Worm (Caenorhabditis elegans): Measurements from ENCODE around the gene Y44A6D.3.

Gene Y44A6D.3

ce11 chrV:20776761-20777160 lies 15.5 kb downstream of the Y44A6D.3 start (continued):
- TF ChIP-seq dmd-6 (GFP tag; IDR thresholded peaks at IDR 0.05): peak; percentile 83
- TF ChIP-seq T26A8.4 (GFP tag; IDR thresholded peaks at IDR 0.05): peak; percentile 14; the same call in 1 of the 2 replicates
- no peak for TF ChIP-seq vab-7 (GFP tag; IDR thresholded peaks at IDR 0.05)
- no peak for TF ChIP-seq ceh-82 (tag; optimal IDR thresholded peaks at IDR 0.05)
- TF ChIP-seq lin-1 (GFP tag; IDR thresholded peaks at IDR 0.05): peak; percentile 36; the same call in 1 of the 2 replicates
- TF ChIP-seq nhr-28 (tag; optimal IDR thresholded peaks at IDR 0.05): peak; percentile 81
- peak; percentile 84 for TF ChIP-seq aha-1 (tag)
- peak; percentile 84 for TF ChIP-seq hlh-30 (tag; optimal IDR thresholded peaks at IDR 0.05; ENCODE audit: insufficient read depth)
- TF ChIP-seq hmg-1.1 (GFP tag; IDR thresholded peaks at IDR 0.05): peak; percentile 70
- peak; percentile 48 to 64 for TF ChIP-seq lsy-2 (tag; optimal IDR thresholded peaks at IDR 0.05)
- TF ChIP-seq egl-43 (GFP tag; IDR thresholded peaks at IDR 0.05): 0 out of 2 replicates have a peak, but pooled peaks have one; percentile 44
- TF ChIP-seq hif-1 (tag; optimal IDR thresholded peaks at IDR 0.05): peak in 1 of 2 experiments; percentile 84
- TF ChIP-seq mdl-1 (tag; optimal IDR thresholded peaks at IDR 0.05): peak in 1 of 2 experiments; percentile 77
- TF ChIP-seq tra-1 (GFP tag; IDR thresholded peaks at IDR 0.05): peak; percentile 29; the same call in 1 of the 2 replicates
- TF ChIP-seq madf-9 (GFP tag; conservative IDR thresholded peaks at IDR 0.05): peak; percentile 62; the same call in 1 of the 2 replicates

ce11 chrV:20775269-20775668 lies 17.0 kb downstream of the Y44A6D.3 start, which contains the start of gene F38A6.4:
F38A6.4 (minus strand) TSS chrV:20775369.
- TF ChIP-seq egl-27 (tag; optimal IDR thresholded peaks at IDR 0.05): no peak
- TF ChIP-seq F49E8.2 (tag; optimal IDR thresholded peaks at IDR 0.05; ENCODE audit: borderline replicate concordance): no peak
- no peak for TF ChIP-seq lir-3 (tag; optimal IDR thresholded peaks at IDR 0.05)
- no peak for TF ChIP-seq tra-1 (GFP tag; IDR thresholded peaks at IDR 0.05)
- peak; percentile 25 for TF ChIP-seq nhr-28 (tag; optimal IDR thresholded peaks at IDR 0.05)
- no peak for TF ChIP-seq F44E2.7 (GFP tag; IDR thresholded peaks at IDR 0.05)
- TF ChIP-seq daf-16 (GFP tag; optimal IDR thresholded peaks at IDR 0.05): no peak
- TF ChIP-seq daf-16 (tag; optimal IDR thresholded peaks at IDR 0.05): peak; percentile 11
- peak; percentile 11 for TF ChIP-seq dve-1 (tag; optimal IDR thresholded peaks at IDR 0.05; ENCODE audit: insufficient read depth)
- TF ChIP-seq unc-62 (GFP tag; optimal IDR thresholded peaks at IDR 0.05 in 1 of 2): peak in 1 of 2 experiments; percentile 84
- no peak for TF ChIP-seq unc-62 (tag; optimal IDR thresholded peaks at IDR 0.05)
- peak; percentile 29 for TF ChIP-seq hlh-30 (tag; optimal IDR thresholded peaks at IDR 0.05; ENCODE audit: insufficient read depth)

ce11 chrV:20773647-20774046 lies 18.6 kb downstream of the Y44A6D.3 start, which contains the start of gene F38A6.5:
F38A6.5 (minus strand) TSS chrV:20773747.
- no peak for TF ChIP-seq spr-1 (tag; optimal IDR thresholded peaks at IDR 0.05)
- no peak for TF ChIP-seq Y75B8A.6 (GFP tag; IDR thresholded peaks at IDR 0.05)
- TF ChIP-seq duxl-1 (tag; optimal IDR thresholded peaks at IDR 0.05; ENCODE audit: poor library complexity): no peak
- no peak for TF ChIP-seq daf-12 (tag; optimal IDR thresholded peaks at IDR 0.05)
- TF ChIP-seq lin-38 (GFP tag; IDR thresholded peaks at IDR 0.05): no peak
- no peak for TF ChIP-seq nhr-11 (tag; optimal IDR thresholded peaks at IDR 0.05)
- TF ChIP-seq madf-9 (GFP tag; conservative IDR thresholded peaks at IDR 0.05): no peak
- TF ChIP-seq daf-19 (GFP tag; conservative IDR thresholded peaks at IDR 0.05): no peak
- no peak for TF ChIP-seq mes-2 (tag; optimal IDR thresholded peaks at IDR 0.05; ENCODE audit: poor library complexity, severe bottlenecking)
- no peak for TF ChIP-seq zip-2 (tag; optimal IDR thresholded peaks at IDR 0.05)
- no peak for TF ChIP-seq F44E2.7 (GFP tag; IDR thresholded peaks at IDR 0.05)
- TF ChIP-seq unc-130 (GFP tag; optimal IDR thresholded peaks at IDR 0.05): no peak
- TF ChIP-seq Y105C5A.15 (GFP tag; IDR thresholded peaks at IDR 0.05): no peak
- no peak for TF ChIP-seq ces-1 (GFP tag; optimal IDR thresholded peaks at IDR 0.05)
- no peak for TF ChIP-seq ztf-7 (tag; optimal IDR thresholded peaks at IDR 0.05)
- no peak for TF ChIP-seq nhr-25 (tag; optimal IDR thresholded peaks at IDR 0.05; ENCODE audit: borderline replicate concordance, insufficient read depth)
- no peak for TF ChIP-seq dmd-8 (GFP tag; IDR thresholded peaks at IDR 0.05)
- no peak for TF ChIP-seq unc-62 (GFP tag; optimal IDR thresholded peaks at IDR 0.05 in 1 of 2)
- TF ChIP-seq unc-62 (tag; optimal IDR thresholded peaks at IDR 0.05): no peak
- TF ChIP-seq tra-1 (GFP tag; IDR thresholded peaks at IDR 0.05): no peak
- TF ChIP-seq attf-4 (tag; optimal IDR thresholded peaks at IDR 0.05): no peak

Measured in whole organism, L4 larva.